Fruit fly (Drosophila melanogaster) whole organism, embryonic: Measurements from ENCODE around the gene CG18545.

Experiments used
- Asciz ChIP-seq: fragments of 200-800 bp; sonication (Bioruptor generic); optimal IDR thresholded peaks from 2 replicates; lab custom pipeline; 2017; ENCODE audit warnings: missing biosample characterization, mild to moderate bottlenecking, missing genetic modification characterization, missing genetic modification reagents
- B-H1 ChIP-seq: fragments of 200-800 bp; sonication (Bioruptor generic); IDR thresholded peaks from 3 replicates; pipeline ENCODE4 v1.3.6; 2022; ENCODE audit warnings: missing biosample characterization, missing genetic modification characterization
- CG14441 ChIP-seq: fragments of 200-800 bp; sonication (Bioruptor generic); IDR thresholded peaks from 2 replicates; pipeline ENCODE4 v1.3.6; 2022; ENCODE audit warnings: missing biosample characterization, missing genetic modification characterization
- CG1647 ChIP-seq: fragments of 200-800 bp; sonication (Bioruptor generic); optimal IDR thresholded peaks from 3 replicates; lab custom pipeline; 2016; ENCODE audit warnings: missing biosample characterization, missing genetic modification characterization
- CG18011 ChIP-seq: fragments of 200-800 bp; sonication (Bioruptor generic); optimal IDR thresholded peaks from 2 replicates; lab custom pipeline; 2017; ENCODE audit warnings: missing biosample characterization, missing genetic modification characterization, mild to moderate bottlenecking, moderate library complexity, missing genotype
- CG18619 ChIP-seq: fragments of 200-800 bp; sonication (Bioruptor generic); optimal IDR thresholded peaks from 3 replicates; lab custom pipeline; 2017; ENCODE audit warnings: missing biosample characterization, mild to moderate bottlenecking, missing genetic modification characterization
- CG2678 ChIP-seq: fragments of 200-800 bp; sonication (Bioruptor generic); optimal IDR thresholded peaks from 3 replicates; lab custom pipeline; 2019; ENCODE audit warnings: missing biosample characterization, mild to moderate bottlenecking, missing genetic modification characterization, moderate library complexity
- CG30431 ChIP-seq: fragments of 200-800 bp; sonication (Bioruptor generic); optimal IDR thresholded peaks from 2 replicates; lab custom pipeline; 2017; ENCODE audit warnings: missing biosample characterization, missing genetic modification characterization
- CG33213 ChIP-seq: fragments of 200-800 bp; sonication (Bioruptor generic); optimal IDR thresholded peaks from 3 replicates; lab custom pipeline; 2016; ENCODE audit warnings: missing biosample characterization, missing genetic modification characterization
- CG3407 ChIP-seq: fragments of 200-800 bp; sonication (Bioruptor generic); optimal IDR thresholded peaks from 2 replicates; lab custom pipeline; 2018; ENCODE audit warnings: missing biosample characterization, mild to moderate bottlenecking, missing genetic modification characterization
- CG4360 ChIP-seq: fragments of 200-800 bp; sonication (Bioruptor generic); IDR thresholded peaks from 2 replicates; pipeline ENCODE4 v1.3.6; 2022; ENCODE audit warnings: missing biosample characterization, missing genetic modification characterization
- CG4424 ChIP-seq: fragments of 200-800 bp; sonication (Bioruptor generic); optimal IDR thresholded peaks from 3 replicates; lab custom pipeline; 2016; ENCODE audit warnings: missing biosample characterization, missing genetic modification characterization
- CG6272 ChIP-seq: fragments of 200-800 bp; sonication (Bioruptor generic); IDR thresholded peaks from 2 replicates; pipeline ENCODE4 v1.3.6; 2022; ENCODE audit warnings: missing biosample characterization, missing genetic modification characterization
- CG6689 ChIP-seq: fragments of 200-800 bp; sonication (Bioruptor generic); IDR thresholded peaks from 2 replicates; pipeline ENCODE4 v1.3.6; 2022; ENCODE audit warnings: missing biosample characterization, missing genetic modification characterization
- CG6854 ChIP-seq: fragments of 200-800 bp; sonication (Bioruptor generic); optimal IDR thresholded peaks from 3 replicates; lab custom pipeline; 2017; ENCODE audit warnings: missing biosample characterization, mild to moderate bottlenecking, missing genetic modification characterization
- CG9797 ChIP-seq: fragments of 200-800 bp; sonication (Bioruptor generic); optimal IDR thresholded peaks from 3 replicates; lab custom pipeline; 2018; ENCODE audit warnings: missing biosample characterization, mild to moderate bottlenecking, missing genetic modification characterization
- Dad ChIP-seq: fragments of 200-800 bp; sonication (Bioruptor generic); optimal IDR thresholded peaks from 3 replicates; lab custom pipeline; 2016; ENCODE audit warnings: missing biosample characterization, missing genetic modification characterization
- Gsc ChIP-seq: fragments of 200-800 bp; sonication (Bioruptor generic); IDR thresholded peaks from 2 replicates; pipeline ENCODE4 v1.3.6; 2022; ENCODE audit warnings: missing biosample characterization, missing genetic modification characterization
- HLHmδ ChIP-seq: fragments of 200-800 bp; sonication (Bioruptor generic); optimal IDR thresholded peaks from 2 replicates; lab custom pipeline; 2018; ENCODE audit warnings: missing biosample characterization, mild to moderate bottlenecking, missing genetic modification characterization, moderate library complexity
- Hr3 ChIP-seq: fragments of 200-800 bp; sonication (Bioruptor generic); optimal IDR thresholded peaks from 3 replicates; lab custom pipeline; 2016; ENCODE audit warnings: missing biosample characterization, missing genetic modification characterization
- Hr78 ChIP-seq, 2 experiments: fragments of 200-800 bp in 1 of 2; fragments of >200 bp in 1 of 2; sonication (Bioruptor generic) in 1 of 2; optimal IDR thresholded peaks; 2 replicates each; lab custom pipeline; 2017 to 2019; ENCODE audit warnings: missing biosample characterization in 2 of 2, missing genetic modification characterization in 2 of 2, mild to moderate bottlenecking in 1 of 2, moderate library complexity in 1 of 2
- Mad ChIP-seq: fragments of 200-800 bp; sonication (Bioruptor generic); optimal IDR thresholded peaks from 2 replicates; lab custom pipeline; 2016; ENCODE audit warnings: missing biosample characterization, missing genetic modification characterization
- Max ChIP-seq: fragments of 200-800 bp; sonication (Bioruptor generic); optimal IDR thresholded peaks from 2 replicates; lab custom pipeline; 2016; ENCODE audit warnings: missing biosample characterization, mild to moderate bottlenecking, missing genetic modification characterization
- Oaz ChIP-seq: fragments of 200-800 bp; sonication (Bioruptor generic); IDR thresholded peaks from 2 replicates; pipeline ENCODE4 v1.3.6; 2022; ENCODE audit warnings: missing biosample characterization, missing genetic modification characterization
- Sox100B ChIP-seq: fragments of 200-800 bp; sonication (Bioruptor generic); optimal IDR thresholded peaks from 3 replicates; lab custom pipeline; 2018; ENCODE audit warnings: missing biosample characterization, mild to moderate bottlenecking, missing genetic modification characterization
- Sry-β ChIP-seq: fragments of 200-800 bp; sonication (Bioruptor generic); optimal IDR thresholded peaks from 2 replicates; lab custom pipeline; 2018; ENCODE audit warnings: missing biosample characterization, mild to moderate bottlenecking, missing genetic modification characterization, moderate library complexity
- Trl ChIP-seq, 3 experiments: fragments of >200 bp in 2 of 3; fragments of 200-800 bp in 1 of 3; sonication (Bioruptor generic) in 1 of 3; optimal IDR thresholded peaks; 2 replicates in 1 of 3; 3 replicates in 2 of 3; lab custom pipeline; 2016 to 2017; ENCODE audit warnings: missing biosample characterization in 1 of 3, missing genetic modification characterization in 1 of 3
- Xrp1 ChIP-seq: fragments of 200-800 bp; sonication (Bioruptor generic); IDR thresholded peaks from 2 replicates; pipeline ENCODE4 v1.3.6; 2022; ENCODE audit warnings: missing biosample characterization, missing genetic modification characterization
- ap ChIP-seq: fragments of 200-800 bp; sonication (Bioruptor generic); IDR thresholded peaks from 2 replicates; pipeline ENCODE4 v1.3.6; 2022; ENCODE audit warnings: missing biosample characterization, missing genetic modification characterization
- bbx ChIP-seq: fragments of 200-800 bp; sonication (Bioruptor generic); IDR thresholded peaks from 2 replicates; pipeline ENCODE4 v1.3.6; 2022; ENCODE audit warnings: missing biosample characterization, missing genetic modification characterization; ENCODE audit not compliant: partially characterized antibody
- btn ChIP-seq: fragments of 200-800 bp; sonication (Bioruptor generic); optimal IDR thresholded peaks from 2 replicates; lab custom pipeline; 2016; ENCODE audit warnings: missing biosample characterization, missing genetic modification characterization
- danr ChIP-seq: fragments of 200-800 bp; sonication (Bioruptor generic); IDR thresholded peaks from 2 replicates; pipeline ENCODE4 v1.3.6; 2022; ENCODE audit warnings: missing biosample characterization, missing genetic modification characterization
- en ChIP-seq: fragments of 200-800 bp; sonication (Bioruptor generic); optimal IDR thresholded peaks from 2 replicates; lab custom pipeline; 2016; ENCODE audit warnings: missing biosample characterization, missing genetic modification characterization
- grn ChIP-seq: fragments of 200-800 bp; sonication (Bioruptor generic); optimal IDR thresholded peaks from 3 replicates; lab custom pipeline; 2017; ENCODE audit warnings: missing biosample characterization, missing genetic modification characterization
- gro ChIP-seq: fragments of 200-800 bp; sonication (Bioruptor generic); optimal IDR thresholded peaks from 2 replicates; lab custom pipeline; 2016; ENCODE audit warnings: missing biosample characterization, missing genetic modification characterization
- her ChIP-seq: fragments of 200-800 bp; sonication (Bioruptor generic); optimal IDR thresholded peaks from 2 replicates; lab custom pipeline; 2016; ENCODE audit warnings: missing biosample characterization, missing genetic modification characterization
- insv ChIP-seq, 2 experiments: fragments of 200-800 bp; sonication (Bioruptor generic); optimal IDR thresholded peaks; 3 replicates each; lab custom pipeline; 2016 to 2018; ENCODE audit warnings: missing biosample characterization in 2 of 2, missing genetic modification characterization in 2 of 2
- kah ChIP-seq: fragments of 200-800 bp; sonication (Bioruptor generic); optimal IDR thresholded peaks from 2 replicates; lab custom pipeline; 2018; ENCODE audit warnings: missing biosample characterization, mild to moderate bottlenecking, missing genetic modification characterization
- ken ChIP-seq: fragments of 200-800 bp; sonication (Bioruptor generic); IDR thresholded peaks from 3 replicates; pipeline ENCODE4 v1.3.6; 2022; ENCODE audit warnings: missing biosample characterization, missing genetic modification characterization
- nerfin-1 ChIP-seq: fragments of 200-800 bp; sonication (Bioruptor generic); optimal IDR thresholded peaks from 3 replicates; lab custom pipeline; 2019; ENCODE audit warnings: missing biosample characterization, mild to moderate bottlenecking, missing genetic modification characterization, moderate library complexity
- org-1 ChIP-seq: fragments of 200-800 bp; sonication (Bioruptor generic); optimal IDR thresholded peaks from 2 replicates; lab custom pipeline; 2017; ENCODE audit warnings: missing biosample characterization, missing genetic modification characterization
- ranshi ChIP-seq: fragments of 200-800 bp; sonication (Bioruptor generic); IDR thresholded peaks from 2 replicates; pipeline ENCODE4 v1.3.6; 2022; ENCODE audit warnings: missing biosample characterization, missing genetic modification characterization
- sc ChIP-seq, 3 experiments: fragments of >200 bp in 2 of 3; fragments of 200-800 bp in 1 of 3; sonication (Bioruptor generic) in 1 of 3; optimal IDR thresholded peaks; 2 replicates in 2 of 3; 3 replicates in 1 of 3; lab custom pipeline; 2017; ENCODE audit warnings: mild to moderate bottlenecking in 1 of 3, missing biosample characterization in 1 of 3, missing genetic modification characterization in 1 of 3, missing genetic modification reagents in 1 of 3
- sim ChIP-seq: fragments of 200-800 bp; sonication (Bioruptor generic); IDR thresholded peaks from 2 replicates; pipeline ENCODE4 v1.3.6; 2022; ENCODE audit warnings: missing biosample characterization, missing genetic modification characterization
- sna ChIP-seq: fragments of 200-800 bp; sonication (Bioruptor generic); IDR thresholded peaks from 2 replicates; pipeline ENCODE4 v1.3.6; 2022; ENCODE audit warnings: missing biosample characterization, missing genetic modification characterization; ENCODE audit not compliant: partially characterized antibody
- sob ChIP-seq: fragments of 200-800 bp; sonication (Bioruptor generic); IDR thresholded peaks from 2 replicates; pipeline ENCODE4 v1.3.6; 2022; ENCODE audit warnings: missing biosample characterization, missing genetic modification characterization
- ssp ChIP-seq: fragments of 200-800 bp; sonication (Bioruptor generic); IDR thresholded peaks from 2 replicates; pipeline ENCODE4 v1.3.6; 2022; ENCODE audit warnings: missing biosample characterization, missing genetic modification characterization
- zfh2 ChIP-seq: fragments of 200-800 bp; sonication (Bioruptor generic); optimal IDR thresholded peaks from 2 replicates; lab custom pipeline; 2016; ENCODE audit warnings: missing biosample characterization, missing genetic modification characterization

CG18545 gene

DNA sequence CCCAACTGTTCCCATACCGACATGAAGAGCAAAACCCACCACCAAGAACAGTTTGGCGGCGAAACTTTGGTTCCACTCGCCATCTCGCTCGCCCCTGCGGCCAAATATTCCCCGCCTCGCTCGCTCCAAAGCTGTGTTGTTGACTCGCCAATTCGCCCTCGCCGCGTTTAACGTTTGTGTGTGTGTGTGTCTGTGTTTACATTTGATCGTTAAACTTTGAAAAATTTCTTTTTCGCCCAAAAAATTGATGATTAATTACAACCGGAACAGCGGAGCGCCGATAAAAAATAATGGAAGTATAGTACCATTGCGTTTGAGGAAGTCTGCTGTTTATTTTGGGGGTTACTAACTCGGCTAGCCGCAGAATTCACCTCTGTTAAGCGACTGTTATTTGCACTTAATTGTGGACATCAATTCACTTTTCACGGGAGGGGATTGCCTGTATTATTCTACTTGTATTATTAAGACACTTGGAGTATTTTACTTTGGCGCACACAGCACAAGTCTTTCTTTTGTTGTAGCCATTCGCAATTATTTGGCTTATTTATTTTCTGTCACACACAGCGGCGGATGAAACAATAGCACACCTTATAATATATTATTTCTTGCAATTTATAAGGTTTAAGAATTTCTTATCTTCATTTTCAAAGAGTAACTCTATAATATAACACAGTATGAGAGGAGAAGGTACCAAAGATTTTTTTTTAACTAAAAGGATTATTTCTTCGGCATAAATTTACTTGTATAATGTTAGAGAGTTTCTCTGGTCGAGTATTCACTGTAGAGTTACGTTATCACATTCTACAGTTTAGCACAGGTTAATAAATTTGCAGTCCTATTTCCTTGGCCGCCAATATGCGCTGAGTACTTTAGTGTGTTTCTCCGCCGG lies 10.2 kb downstream of the CG18545 start (continued):
- peak; percentile 70 for TF ChIP-seq CG18011 (GFP tag; lab: Kevin White, UChicago)
- TF ChIP-seq ken (GFP tag; lab: Robert Waterston, UW), result no peak
- peak; percentile 78 for TF ChIP-seq zfh2
- TF ChIP-seq btn (GFP tag; lab: Kevin White, UChicago), result no peak
- TF ChIP-seq Hr3, result peak; percentile 75
- no peak for TF ChIP-seq Trl (optimal IDR thresholded peaks at IDR 0.05; lab: Kevin White, UChicago)
- peak; percentile 46 for TF ChIP-seq Trl (GFP tag; optimal IDR thresholded peaks at IDR 0.05; lab: Kevin White, UChicago)
- TF ChIP-seq her, result peak; percentile 53
- TF ChIP-seq CG6689 (GFP tag; lab: Robert Waterston, UW), result no peak
- TF ChIP-seq Hr78 (GFP tag; optimal IDR thresholded peaks at IDR 0.05; lab: Kevin White, UChicago), result peak in 1 of 2 experiments; percentile 13
- TF ChIP-seq ap (GFP tag; lab: Robert Waterston, UW), result no peak
- peak; percentile 34 for TF ChIP-seq CG33213 (GFP tag; lab: Kevin White, UChicago)
- TF ChIP-seq CG1647, result peak; percentile 1
- no peak for TF ChIP-seq sob
- TF ChIP-seq kah (GFP tag; lab: Kevin White, UChicago), result no peak
- peak; percentile 32 for TF ChIP-seq nerfin-1 (tag; lab: Kevin White, UChicago)
- TF ChIP-seq ssp (GFP tag; lab: Robert Waterston, UW), result no peak
- TF ChIP-seq grn (GFP tag; lab: Kevin White, UChicago), result no peak
- peak; percentile 58 for TF ChIP-seq Mad (GFP tag; lab: Kevin White, UChicago)
- TF ChIP-seq sna, result no peak
- no peak for TF ChIP-seq CG14441 (GFP tag; lab: Robert Waterston, UW)
- TF ChIP-seq Xrp1, result no peak
- TF ChIP-seq Sox100B, result peak; percentile 79
- TF ChIP-seq en (GFP tag; lab: Kevin White, UChicago), result no peak
- TF ChIP-seq CG30431 (GFP tag; lab: Kevin White, UChicago), result peak; percentile 52
- peak; percentile 57 for TF ChIP-seq Dad (GFP tag; lab: Kevin White, UChicago)
- TF ChIP-seq Oaz (GFP tag; lab: Robert Waterston, UW), result no peak
- no peak for TF ChIP-seq sc (optimal IDR thresholded peaks at IDR 0.05; lab: Kevin White, UChicago)
- peak; percentile 8 for TF ChIP-seq sc (GFP tag; optimal IDR thresholded peaks at IDR 0.05; lab: Kevin White, UChicago)
- peak; percentile 93 for TF ChIP-seq HLHmδ (GFP tag; lab: Kevin White, UChicago)
- TF ChIP-seq bbx (GFP tag; lab: Robert Waterston, UW), result no peak
- peak; percentile 83 for TF ChIP-seq CG4424 (GFP tag; lab: Kevin White, UChicago)
- no peak for TF ChIP-seq sim (GFP tag; lab: Robert Waterston, UW)
- TF ChIP-seq CG3407 (GFP tag; lab: Kevin White, UChicago), result peak; percentile 48
- TF ChIP-seq danr (GFP tag; lab: Robert Waterston, UW), result no peak
- peak; percentile 92 for TF ChIP-seq CG2678 (tag; lab: Kevin White, UChicago)
- TF ChIP-seq B-H1 (GFP tag; lab: Robert Waterston, UW), result no peak
- peak; percentile 37; the same call in 1 of the 2 replicates for TF ChIP-seq CG6272
- no peak for TF ChIP-seq CG4360
- TF ChIP-seq ranshi (GFP tag; lab: Robert Waterston, UW), result no peak
- peak; percentile 37 for TF ChIP-seq Asciz (GFP tag; lab: Kevin White, UChicago)
- TF ChIP-seq insv (GFP tag; optimal IDR thresholded peaks at IDR 0.05; lab: Kevin White, UChicago), result peak in 1 of 2 experiments; percentile 23
- TF ChIP-seq gro, result peak; percentile 69
- no peak for TF ChIP-seq Gsc
- no peak for TF ChIP-seq CG9797 (GFP tag; lab: Kevin White, UChicago)
- peak; percentile 50 for TF ChIP-seq Max (GFP tag; lab: Kevin White, UChicago)
- peak; percentile 7 for TF ChIP-seq Sry-β (GFP tag; lab: Kevin White, UChicago)
- peak; percentile 81 for TF ChIP-seq CG18619
- TF ChIP-seq CG6854 (GFP tag; lab: Kevin White, UChicago), result peak; percentile 85
- peak; percentile 76 for TF ChIP-seq org-1 (GFP tag; lab: Kevin White, UChicago)
